Worm (Caenorhabditis elegans): ENCODE data around the gene algn-9.

DNA sequence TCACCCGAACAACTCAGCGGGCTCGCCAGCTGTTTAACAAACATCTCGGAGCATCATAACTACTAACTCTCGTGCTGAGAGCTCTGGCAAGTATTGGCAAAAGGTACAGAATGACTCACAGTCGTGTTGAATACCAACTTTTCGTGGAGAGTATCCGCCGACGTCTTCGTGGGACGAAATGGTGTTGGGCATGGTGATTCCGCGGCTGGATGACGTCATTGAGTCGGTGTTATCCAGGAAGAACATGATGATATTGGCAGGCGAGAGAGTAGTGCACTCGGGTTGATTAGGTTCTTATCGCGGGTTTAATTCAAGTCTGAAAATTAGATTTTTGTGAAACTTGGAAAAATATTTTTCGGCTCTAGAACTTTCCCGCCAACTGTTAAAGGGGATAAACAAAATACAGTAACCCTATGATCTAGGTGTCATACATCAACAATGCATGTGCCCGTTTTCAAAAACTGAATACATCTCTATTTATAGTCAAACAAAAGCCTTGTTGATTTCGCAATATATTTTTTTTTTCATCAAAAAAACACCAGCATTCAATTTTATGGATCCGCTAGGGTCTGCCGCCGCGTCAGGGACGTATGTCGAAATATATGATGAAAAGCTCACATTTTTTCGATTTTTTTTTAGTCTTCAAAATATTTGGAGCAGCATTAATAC, 30.6 kb upstream of the algn-9 start:
- TF ChIP-seq flt-1 (GFP tag; IDR thresholded peaks at IDR 0.05): no peak
- TF ChIP-seq pes-1 (GFP tag; IDR thresholded peaks at IDR 0.05): no peak
- TF ChIP-seq ama-1 (optimal IDR thresholded peaks at IDR 0.05): no peak
- TF ChIP-seq ceh-36 (tag; optimal IDR thresholded peaks at IDR 0.05): no peak
- no peak for TF ChIP-seq hmg-4 (GFP tag; optimal IDR thresholded peaks at IDR 0.05)
- TF ChIP-seq ceh-13 (GFP tag; optimal IDR thresholded peaks at IDR 0.05): no peak
- no peak for TF ChIP-seq tbx-11 (GFP tag; IDR thresholded peaks at IDR 0.05)
- TF ChIP-seq B0310.2 (tag; optimal IDR thresholded peaks at IDR 0.05): no peak
- no peak for TF ChIP-seq hnd-1 (tag; optimal IDR thresholded peaks at IDR 0.05)
- no peak for TF ChIP-seq scrt-1 (GFP tag; IDR thresholded peaks at IDR 0.05)
- no peak for TF ChIP-seq F13C5.2 (tag; optimal IDR thresholded peaks at IDR 0.05)
- no peak for TF ChIP-seq ets-7 (tag; optimal IDR thresholded peaks at IDR 0.05)
- no peak for TF ChIP-seq sea-1 (GFP tag; conservative IDR thresholded peaks at IDR 0.05)

All from whole organism, early embryonic.